Worm (Caenorhabditis elegans) whole organism, L4 larva: ENCODE results near the gene F01D5.3.

Experiments
- F26F4.8 ChIP-seq: fragments of 200-800 bp; sonication (Bioruptor generic); conservative IDR thresholded peaks from 2 replicates; pipeline ENCODE4 v1.3.6; 2022; ENCODE audit warnings: missing genetic modification characterization, missing compliant biosample characterization
- F44E2.7 ChIP-seq: fragments of 200-800 bp; sonication (Bioruptor generic); IDR thresholded peaks from 2 replicates; pipeline ENCODE4 v2.1.2; 2022; ENCODE audit warnings: missing genetic modification characterization, missing compliant biosample characterization
- T20F7.1 ChIP-seq: fragments of 200-800 bp; sonication (Bioruptor generic); optimal IDR thresholded peaks from 2 replicates; lab custom pipeline; 2018; ENCODE audit warnings: mild to moderate bottlenecking, missing genetic modification characterization, missing compliant biosample characterization
- T26A8.4 ChIP-seq: fragments of 200-800 bp; sonication (Bioruptor generic); IDR thresholded peaks from 2 replicates; pipeline ENCODE4 v1.3.6; 2022; ENCODE audit warnings: missing genetic modification characterization, missing compliant biosample characterization
- ZK337.2 ChIP-seq: fragments of 200-800 bp; sonication (Bioruptor generic); IDR thresholded peaks from 2 replicates; pipeline ENCODE4 v1.3.6; 2022; ENCODE audit warnings: missing genetic modification reagents, missing genetic modification characterization, missing compliant biosample characterization
- aha-1 ChIP-seq: fragments of 150-350 bp; peaks from one replicate; lab custom pipeline; 2014; ENCODE audit warnings: missing biosample characterization, missing genetic modification characterization
- ama-1 ChIP-seq: fragments of 150-350 bp; optimal IDR thresholded peaks from 2 replicates; lab custom pipeline; 2014; ENCODE audit warnings: inconsistent platforms, mixed read lengths
- arid-1 ChIP-seq: fragments of 200-800 bp; sonication (Bioruptor generic); conservative IDR thresholded peaks from 2 replicates; pipeline ENCODE4 v1.3.6; 2022; ENCODE audit warnings: missing genetic modification reagents, missing genetic modification characterization, missing compliant biosample characterization
- dmd-6 ChIP-seq: fragments of 200-800 bp; sonication (Bioruptor generic); IDR thresholded peaks from 2 replicates; pipeline ENCODE4 v1.3.6; 2022; ENCODE audit warnings: missing genetic modification reagents, missing genetic modification characterization, missing compliant biosample characterization
- dmd-8 ChIP-seq: fragments of 200-800 bp; sonication (Bioruptor generic); IDR thresholded peaks from 2 replicates; pipeline ENCODE4 v1.3.6; 2022; ENCODE audit warnings: missing genetic modification characterization, missing compliant biosample characterization
- dpl-1 ChIP-seq: fragments of 150-350 bp; optimal IDR thresholded peaks from 2 replicates; lab custom pipeline; 2014; ENCODE audit warnings: missing biosample characterization, missing genetic modification reagents, missing genetic modification characterization
- duxl-1 ChIP-seq: sonication (generic microtip); optimal IDR thresholded peaks from 2 replicates; lab custom pipeline; 2016; ENCODE audit warnings: mild to moderate bottlenecking, missing genetic modification characterization, moderate library complexity, missing compliant biosample characterization; ENCODE audit not compliant: poor library complexity
- fkh-10 ChIP-seq: fragments of 150-350 bp; optimal IDR thresholded peaks from 2 replicates; lab custom pipeline; 2014; ENCODE audit warnings: missing biosample characterization, missing genetic modification reagents, missing genetic modification characterization
- gei-8 ChIP-seq: fragments of 200-800 bp; sonication (Bioruptor generic); optimal IDR thresholded peaks from 2 replicates; lab custom pipeline; 2018; ENCODE audit warnings: mild to moderate bottlenecking, missing genetic modification characterization, missing compliant biosample characterization
- hif-1 ChIP-seq, 2 experiments: sonication (generic microtip); optimal IDR thresholded peaks; 2 replicates each; lab custom pipeline; 2016 to 2017; ENCODE audit warnings: missing compliant biosample characterization in 2 of 2, missing genetic modification characterization in 2 of 2, missing genetic modification reagents in 2 of 2, missing genotype in 2 of 2, mild to moderate bottlenecking in 1 of 2
- hlh-30 ChIP-seq: sonication (generic microtip); optimal IDR thresholded peaks from 2 replicates; lab custom pipeline; 2017; ENCODE audit warnings: antibody characterized with exemption, mild to moderate bottlenecking, missing genetic modification characterization, missing compliant biosample characterization; ENCODE audit not compliant: insufficient read depth
- hmg-1.1 ChIP-seq: fragments of 200-800 bp; sonication (Bioruptor generic); IDR thresholded peaks from 2 replicates; pipeline ENCODE4 v1.3.6; 2022; ENCODE audit warnings: missing genetic modification reagents, missing genetic modification characterization, missing compliant biosample characterization
- jun-1 ChIP-seq: fragments of 150-350 bp; optimal IDR thresholded peaks from 2 replicates; lab custom pipeline; 2014; ENCODE audit warnings: missing biosample characterization, missing genetic modification reagents, missing genetic modification characterization
- lim-7 ChIP-seq: fragments of 200-800 bp; sonication (Bioruptor generic); IDR thresholded peaks from 2 replicates; pipeline ENCODE4 v1.3.6; 2022; ENCODE audit warnings: missing genetic modification characterization, missing compliant biosample characterization
- lin-29 ChIP-seq: fragments of 200-800 bp; sonication (Bioruptor generic); IDR thresholded peaks from 2 replicates; pipeline ENCODE4 v1.3.6; 2022; ENCODE audit warnings: missing genetic modification reagents, missing genetic modification characterization, missing compliant biosample characterization
- lin-38 ChIP-seq: fragments of 200-800 bp; sonication (Bioruptor generic); IDR thresholded peaks from 2 replicates; pipeline ENCODE4 v1.3.6; 2022; ENCODE audit warnings: missing genetic modification reagents, missing genetic modification characterization, missing compliant biosample characterization
- lir-3 ChIP-seq: sonication (generic microtip); optimal IDR thresholded peaks from 2 replicates; lab custom pipeline; 2016; ENCODE audit warnings: mild to moderate bottlenecking, missing genetic modification characterization, missing compliant biosample characterization
- madf-5 ChIP-seq, 2 experiments: fragments of 200-800 bp; sonication (Bioruptor generic); IDR thresholded peaks; 2 replicates each; pipeline ENCODE4 v1.3.6; 2022; ENCODE audit warnings: missing compliant biosample characterization in 2 of 2, missing genetic modification characterization in 2 of 2
- madf-9 ChIP-seq: fragments of 200-800 bp; sonication (Bioruptor generic); conservative IDR thresholded peaks from 2 replicates; pipeline ENCODE4 v1.3.6; 2022; ENCODE audit warnings: missing genetic modification reagents, missing genetic modification characterization, missing compliant biosample characterization
- mdl-1 ChIP-seq, 2 experiments: fragments of 150-350 bp in 1 of 2; sonication (generic microtip) in 1 of 2; optimal IDR thresholded peaks; 2 replicates each; lab custom pipeline; 2014 to 2017; ENCODE audit warnings: missing biosample characterization in 2 of 2, missing genetic modification characterization in 2 of 2
- mes-2 ChIP-seq: sonication (generic microtip); optimal IDR thresholded peaks from 2 replicates; lab custom pipeline; 2016; ENCODE audit warnings: missing genotype, mild to moderate bottlenecking, missing genetic modification characterization, missing compliant biosample characterization; ENCODE audit not compliant: poor library complexity, severe bottlenecking
- mxl-2 ChIP-seq: fragments of 200-800 bp; sonication (Bioruptor generic); conservative IDR thresholded peaks from 2 replicates; pipeline ENCODE4 v1.3.6; 2022; ENCODE audit warnings: missing genetic modification reagents, missing genetic modification characterization, missing compliant biosample characterization
- mxl-3 ChIP-seq: fragments of 200-800 bp; sonication (Bioruptor generic); optimal IDR thresholded peaks from 2 replicates; lab custom pipeline; 2018; ENCODE audit warnings: mild to moderate bottlenecking, missing genetic modification characterization, missing compliant biosample characterization
- nhr-10 ChIP-seq: fragments of 150-350 bp; optimal IDR thresholded peaks from 2 replicates; lab custom pipeline; 2014; ENCODE audit warnings: missing biosample characterization, missing genetic modification characterization
- nhr-11 ChIP-seq: fragments of 150-350 bp; optimal IDR thresholded peaks from 2 replicates; lab custom pipeline; 2014; ENCODE audit warnings: missing biosample characterization, missing genetic modification characterization
- nhr-111 ChIP-seq: fragments of 200-800 bp; sonication (Bioruptor generic); optimal IDR thresholded peaks from 2 replicates; lab custom pipeline; 2018; ENCODE audit warnings: mild to moderate bottlenecking, missing genetic modification characterization, missing compliant biosample characterization
- nhr-41 ChIP-seq: fragments of 200-800 bp; sonication (Bioruptor generic); IDR thresholded peaks from 2 replicates; pipeline ENCODE4 v1.3.6; 2022; ENCODE audit warnings: missing genetic modification reagents, missing genetic modification characterization, missing compliant biosample characterization
- nhr-42 ChIP-seq: fragments of 200-800 bp; sonication (Bioruptor generic); IDR thresholded peaks from 2 replicates; pipeline ENCODE4 v1.3.6; 2022; ENCODE audit warnings: missing genetic modification characterization, missing compliant biosample characterization
- nhr-76 ChIP-seq: fragments of 150-350 bp; optimal IDR thresholded peaks from 2 replicates; lab custom pipeline; 2014; ENCODE audit warnings: missing biosample characterization, missing genetic modification characterization
- pha-4 ChIP-seq, 2 experiments: fragments of 150-350 bp in 1 of 2; fragments of 200-800 bp in 1 of 2; sonication (Bioruptor generic) in 1 of 2; IDR thresholded peaks in 1 of 2; optimal IDR thresholded peaks in 1 of 2; 2 replicates each; pipeline versions ENCODE4 v1.3.6 to Lab custom; 2014 to 2022; ENCODE audit warnings: missing genetic modification characterization in 2 of 2, missing genetic modification reagents in 2 of 2, missing biosample characterization in 1 of 2, missing compliant biosample characterization in 1 of 2
- pqm-1 ChIP-seq: sonication (generic microtip); optimal IDR thresholded peaks from 2 replicates; lab custom pipeline; 2017; ENCODE audit warnings: missing biosample characterization, missing genetic modification characterization
- sdz-12 ChIP-seq: fragments of 200-800 bp; sonication (Bioruptor generic); optimal IDR thresholded peaks from 2 replicates; lab custom pipeline; 2018; ENCODE audit warnings: mild to moderate bottlenecking, missing genetic modification characterization, missing compliant biosample characterization
- set-16 ChIP-seq: fragments of 200-800 bp; sonication (Bioruptor generic); IDR thresholded peaks from 2 replicates; pipeline ENCODE4 v1.3.6; 2022; ENCODE audit warnings: missing genetic modification reagents, missing genetic modification characterization, missing compliant biosample characterization
- snpc-1.2 ChIP-seq: fragments of 200-800 bp; sonication (Bioruptor generic); IDR thresholded peaks from 2 replicates; pipeline ENCODE4 v1.3.6; 2022; ENCODE audit warnings: missing genetic modification reagents, missing genetic modification characterization, missing compliant biosample characterization
- snpc-4 ChIP-seq: fragments of 150-350 bp; optimal IDR thresholded peaks from 2 replicates; lab custom pipeline; 2014; ENCODE audit warnings: missing biosample characterization, missing genetic modification characterization
- spr-1 ChIP-seq: sonication (generic microtip); optimal IDR thresholded peaks from 2 replicates; lab custom pipeline; 2016; ENCODE audit warnings: mild to moderate bottlenecking, missing genetic modification characterization, missing compliant biosample characterization
- spr-3 ChIP-seq: fragments of 200-800 bp; sonication (Bioruptor generic); optimal IDR thresholded peaks from 2 replicates; lab custom pipeline; 2018; ENCODE audit warnings: mild to moderate bottlenecking, missing genetic modification characterization, missing compliant biosample characterization
- tra-1 ChIP-seq: fragments of 200-800 bp; sonication (Bioruptor generic); IDR thresholded peaks from 2 replicates; pipeline ENCODE4 v1.3.6; 2022; ENCODE audit warnings: missing genetic modification reagents, missing genetic modification characterization, missing compliant biosample characterization
- unc-130 ChIP-seq: sonication (generic microtip); optimal IDR thresholded peaks from 2 replicates; lab custom pipeline; 2016; ENCODE audit warnings: missing genetic modification reagents, missing genetic modification characterization, missing compliant biosample characterization
- unc-39 ChIP-seq: sonication (generic microtip); optimal IDR thresholded peaks from 2 replicates; lab custom pipeline; 2017; ENCODE audit warnings: missing biosample characterization, missing genetic modification characterization
- vab-7 ChIP-seq: fragments of 200-800 bp; sonication (Bioruptor generic); IDR thresholded peaks from 2 replicates; pipeline ENCODE4 v1.3.6; 2022; ENCODE audit warnings: missing genetic modification reagents, missing genetic modification characterization, missing compliant biosample characterization
- zag-1 ChIP-seq: fragments of 150-350 bp; optimal IDR thresholded peaks from 2 replicates; lab custom pipeline; 2014; ENCODE audit warnings: missing biosample characterization, missing genetic modification characterization
- zfp-2 ChIP-seq: sonication (generic microtip); optimal IDR thresholded peaks from 2 replicates; lab custom pipeline; 2016; ENCODE audit warnings: mild to moderate bottlenecking, missing genetic modification characterization, missing compliant biosample characterization
- zfp-3 ChIP-seq: fragments of 200-800 bp; sonication (Bioruptor generic); conservative IDR thresholded peaks from 2 replicates; pipeline ENCODE4 v1.3.6; 2022; ENCODE audit warnings: missing genetic modification reagents, missing genetic modification characterization, missing compliant biosample characterization
- zip-11 ChIP-seq: fragments of 200-800 bp; sonication (Bioruptor generic); IDR thresholded peaks from 2 replicates; pipeline ENCODE4 v1.3.6; 2022; ENCODE audit warnings: missing genetic modification characterization, missing compliant biosample characterization
- zip-2 ChIP-seq: fragments of 150-350 bp; optimal IDR thresholded peaks from 2 replicates; lab custom pipeline; 2014; ENCODE audit warnings: missing biosample characterization, missing genetic modification characterization
- ztf-7 ChIP-seq: fragments of 150-350 bp; optimal IDR thresholded peaks from 2 replicates; lab custom pipeline; 2014; ENCODE audit warnings: missing biosample characterization, missing genetic modification characterization

The F01D5.3 gene

ce11 chrII:13973514-13973913, 26.4 kb downstream of the F01D5.3 start, which contains the start of gene Y39G8B.1 (continued):
- TF ChIP-seq fkh-10 (GFP tag; lab: Kevin White, UChicago): no peak
- peak; percentile 15 for TF ChIP-seq hlh-30 (tag; lab: Kevin White, UChicago)
- no peak for TF ChIP-seq T20F7.1 (GFP tag; lab: Kevin White, UChicago)
- no peak for TF ChIP-seq F26F4.8 (GFP tag; lab: Robert Waterston, UW)
- TF ChIP-seq spr-1 (tag; lab: Kevin White, UChicago): no peak
- TF ChIP-seq madf-5 (GFP tag; IDR thresholded peaks at IDR 0.05; lab: Robert Waterston, UW): no peak
- TF ChIP-seq nhr-11 (tag; lab: Kevin White, UChicago): no peak
- peak; percentile 17 for TF ChIP-seq mxl-3 (GFP tag; lab: Kevin White, UChicago)
- TF ChIP-seq zip-11 (GFP tag; lab: Robert Waterston, UW): no peak
- TF ChIP-seq snpc-4 (tag; lab: Kevin White, UChicago): no peak
- no peak for TF ChIP-seq nhr-111
- no peak for TF ChIP-seq pha-4 (GFP tag; IDR thresholded peaks at IDR 0.05; lab: Robert Waterston, UW)
- no peak for TF ChIP-seq pha-4 (tag; optimal IDR thresholded peaks at IDR 0.05; lab: Kevin White, UChicago)
- TF ChIP-seq unc-130 (GFP tag; lab: Kevin White, UChicago): no peak
- no peak for TF ChIP-seq lin-29
- no peak for TF ChIP-seq zfp-3
- TF ChIP-seq aha-1 (tag; lab: Kevin White, UChicago): no peak
- TF ChIP-seq tra-1 (GFP tag; lab: Robert Waterston, UW): no peak
- no peak for TF ChIP-seq lin-38
- no peak for TF ChIP-seq set-16 (GFP tag; lab: Robert Waterston, UW)
- no peak for TF ChIP-seq zip-2 (tag; lab: Kevin White, UChicago)
- no peak for TF ChIP-seq ama-1 (lab: Kevin White, UChicago)
- no peak for TF ChIP-seq zag-1 (tag; lab: Kevin White, UChicago)
- TF ChIP-seq hmg-1.1: no peak
- no peak for TF ChIP-seq hif-1 (tag; optimal IDR thresholded peaks at IDR 0.05; lab: Kevin White, UChicago)
- TF ChIP-seq zfp-2 (tag; lab: Kevin White, UChicago): no peak
- TF ChIP-seq nhr-76 (tag; lab: Kevin White, UChicago): no peak
- TF ChIP-seq vab-7: no peak
- TF ChIP-seq dpl-1 (GFP tag; lab: Kevin White, UChicago): peak; percentile 7
- TF ChIP-seq madf-9: no peak
- no peak for TF ChIP-seq duxl-1 (tag; lab: Kevin White, UChicago)
- no peak for TF ChIP-seq jun-1
- TF ChIP-seq nhr-10: no peak
- TF ChIP-seq dmd-6: 0 out of 2 replicates have a peak, but pooled peaks have one; percentile 19
- TF ChIP-seq dmd-8: no peak
- no peak for TF ChIP-seq sdz-12 (GFP tag; lab: Kevin White, UChicago)
- TF ChIP-seq arid-1 (GFP tag; lab: Robert Waterston, UW): no peak
- TF ChIP-seq nhr-41: no peak
- no peak for TF ChIP-seq snpc-1.2 (GFP tag; lab: Robert Waterston, UW)
- TF ChIP-seq mdl-1 (tag; optimal IDR thresholded peaks at IDR 0.05; lab: Kevin White, UChicago): peak in 1 of 2 experiments; percentile 29
- no peak for TF ChIP-seq ZK337.2
- TF ChIP-seq pqm-1 (tag; lab: Kevin White, UChicago): peak; percentile 5
- peak; percentile 36 for TF ChIP-seq mes-2 (tag; lab: Kevin White, UChicago)
- TF ChIP-seq unc-39 (tag; lab: Kevin White, UChicago): no peak
- TF ChIP-seq lir-3 (tag; lab: Kevin White, UChicago): no peak
- no peak for TF ChIP-seq gei-8
- no peak for TF ChIP-seq T26A8.4 (GFP tag; lab: Robert Waterston, UW)
- TF ChIP-seq ztf-7 (tag; lab: Kevin White, UChicago): no peak
- no peak for TF ChIP-seq mxl-2
- no peak for TF ChIP-seq lim-7
- TF ChIP-seq nhr-42 (GFP tag; lab: Robert Waterston, UW): no peak
- TF ChIP-seq spr-3 (GFP tag; lab: Kevin White, UChicago): no peak
- no peak for TF ChIP-seq F44E2.7 (GFP tag; lab: Robert Waterston, UW)
